Worm (Caenorhabditis elegans) whole organism, L3 larva: Measurements from ENCODE around the gene pals-39.

Source experiments
- ama-1 ChIP-seq: fragments of 150-350 bp; optimal IDR thresholded peaks from 2 replicates; lab custom pipeline; 2018
- ceh-16 ChIP-seq: sonication (generic microtip); optimal IDR thresholded peaks from 2 replicates; lab custom pipeline; 2017; ENCODE audit warnings: missing biosample characterization, missing genetic modification characterization
- egl-27 ChIP-seq: sonication (generic microtip); optimal IDR thresholded peaks from 4 replicates; lab custom pipeline; 2017; ENCODE audit warnings: missing biosample characterization, missing genetic modification reagents, missing genetic modification characterization
- elt-2 ChIP-seq: sonication (generic microtip); optimal IDR thresholded peaks from 2 replicates; lab custom pipeline; 2016; ENCODE audit warnings: missing genetic modification reagents, mild to moderate bottlenecking, missing genetic modification characterization, missing compliant biosample characterization
- lin-39 ChIP-seq: fragments of 150-350 bp; optimal IDR thresholded peaks from 2 replicates; lab custom pipeline; 2018; ENCODE audit warnings: missing biosample characterization, missing genetic modification reagents, missing genetic modification characterization
- nhr-12 ChIP-seq: fragments of 150-350 bp; optimal IDR thresholded peaks from 2 replicates; lab custom pipeline; 2014; ENCODE audit warnings: missing biosample characterization, missing genetic modification characterization
- nhr-25 ChIP-seq: sonication (generic microtip); optimal IDR thresholded peaks from 2 replicates; lab custom pipeline; 2017; ENCODE audit warnings: missing biosample characterization, missing genetic modification characterization
- pqm-1 ChIP-seq: fragments of 150-350 bp; optimal IDR thresholded peaks from 2 replicates; lab custom pipeline; 2017; ENCODE audit warnings: missing biosample characterization, missing genetic modification characterization, inconsistent platforms
- snpc-4 ChIP-seq: fragments of 150-350 bp; optimal IDR thresholded peaks from 2 replicates; lab custom pipeline; 2014; ENCODE audit warnings: missing biosample characterization, missing genetic modification characterization
- tbx-2 ChIP-seq: sonication (generic microtip); optimal IDR thresholded peaks from 2 replicates; lab custom pipeline; 2016; ENCODE audit warnings: mild to moderate bottlenecking, missing genetic modification characterization, missing compliant biosample characterization
- unc-39 ChIP-seq: sonication (generic microtip); optimal IDR thresholded peaks from 4 replicates; lab custom pipeline; 2017; ENCODE audit warnings: missing biosample characterization, missing genetic modification characterization
- unc-62 ChIP-seq: fragments of 150-350 bp; sonication (generic microtip); optimal IDR thresholded peaks from 4 replicates; lab custom pipeline; 2014; ENCODE audit warnings: missing biosample characterization, missing genetic modification reagents, missing genetic modification characterization
- ztf-11 ChIP-seq: fragments of 150-350 bp; optimal IDR thresholded peaks from 2 replicates; lab custom pipeline; 2014; ENCODE audit warnings: missing biosample characterization, missing genetic modification characterization
- ztf-4 ChIP-seq: fragments of 150-350 bp; optimal IDR thresholded peaks from 2 replicates; lab custom pipeline; 2014; ENCODE audit warnings: missing biosample characterization, missing genetic modification characterization

- TF ChIP-seq nhr-25 (tag; lab: Kevin White, UChicago) = no peak
- no peak for TF ChIP-seq ztf-11 (tag; lab: Kevin White, UChicago)
- no peak for TF ChIP-seq nhr-12 (tag; lab: Kevin White, UChicago)
- no peak for TF ChIP-seq snpc-4
- TF ChIP-seq lin-39 (tag; lab: Kevin White, UChicago) = no peak
- TF ChIP-seq egl-27 (tag; lab: Kevin White, UChicago) = no peak
- no peak for TF ChIP-seq unc-39 (tag; lab: Kevin White, UChicago)
- TF ChIP-seq ama-1 = no peak
- peak; percentile 62 for TF ChIP-seq pqm-1
- TF ChIP-seq elt-2 = peak; percentile 48
- TF ChIP-seq ceh-16 (tag; lab: Kevin White, UChicago) = no peak
- no peak for TF ChIP-seq ztf-4 (tag; lab: Kevin White, UChicago)
- TF ChIP-seq unc-62 (GFP tag; lab: Kevin White, UChicago) = no peak
- no peak for TF ChIP-seq tbx-2 (tag; lab: Kevin White, UChicago)
These were observed 11.5 kb downstream of the pals-39 start, which contains the start of gene C54D10.13 for ce11 chrV:12432111-12432510.
